Worm (Caenorhabditis elegans) whole organism, L4/young adult: Measurements from ENCODE around the gene srv-13.

Experiments used
- dao-5 ChIP-seq: sonication (generic microtip); optimal IDR thresholded peaks from 2 replicates; lab custom pipeline; 2016; ENCODE audit warnings: missing genotype, missing genetic modification characterization, moderate library complexity, missing compliant biosample characterization
- him-1 ChIP-seq: sonication (generic microtip); optimal IDR thresholded peaks from 2 replicates; lab custom pipeline; 2016; ENCODE audit warnings: missing genotype, missing genetic modification reagents, missing genetic modification characterization, missing compliant biosample characterization

DNA sequence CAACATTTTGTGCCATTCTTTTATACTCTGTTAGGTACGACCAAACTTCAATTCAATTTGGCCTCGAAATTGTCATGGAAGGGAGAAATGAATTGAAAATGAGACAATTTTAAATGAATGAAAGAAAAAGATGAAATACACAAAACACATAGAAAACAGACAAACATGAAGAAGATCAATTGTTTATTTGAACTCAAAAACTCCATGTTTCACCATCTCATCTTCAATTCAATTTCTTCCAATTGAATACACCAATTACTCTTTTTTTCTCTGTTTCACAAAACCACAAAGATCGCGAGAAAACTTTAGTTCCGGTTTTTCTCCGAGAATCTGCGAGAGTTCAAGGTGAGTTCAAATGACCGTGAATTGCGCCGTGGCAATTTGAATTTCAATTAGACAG is 22.3 kb downstream of the srv-13 start:
- TF ChIP-seq him-1 (no peak), dao-5 (tag; lab: Kevin White, UChicago) (no peak)
